Worm (Caenorhabditis elegans) whole organism, young adult: ENCODE results near the gene spe-39.
A peak's percentile ranks its signal among the peaks of the same experiment; 100 is the strongest.

Source experiments
- D2030.7 ChIP-seq: fragments of 200-800 bp; sonication (Bioruptor generic); IDR thresholded peaks from 2 replicates; pipeline ENCODE4 v1.3.6; 2022; ENCODE audit warnings: missing genetic modification reagents, missing genetic modification characterization, missing compliant biosample characterization
- F33H1.4 ChIP-seq: fragments of 200-800 bp; sonication (Bioruptor generic); IDR thresholded peaks from 2 replicates; pipeline ENCODE4 v1.3.6; 2022; ENCODE audit warnings: missing genetic modification reagents, missing genetic modification characterization, missing compliant biosample characterization
- F37B4.10 ChIP-seq: fragments of 200-800 bp; sonication (Bioruptor generic); IDR thresholded peaks from 2 replicates; pipeline ENCODE4 v1.3.6; 2022; ENCODE audit warnings: missing genetic modification characterization, missing compliant biosample characterization
- F52B5.7 ChIP-seq: sonication (generic microtip); optimal IDR thresholded peaks from 2 replicates; lab custom pipeline; 2016; ENCODE audit warnings: mild to moderate bottlenecking, missing genetic modification characterization, missing compliant biosample characterization
- F57A8.1 ChIP-seq: fragments of 200-800 bp; sonication (Bioruptor generic); optimal IDR thresholded peaks from 2 replicates; lab custom pipeline; 2018; ENCODE audit warnings: mild to moderate bottlenecking, missing genetic modification characterization, moderate library complexity, missing compliant biosample characterization
- Y53G8AR.9 ChIP-seq: fragments of 200-800 bp; sonication (Bioruptor generic); conservative IDR thresholded peaks from 2 replicates; pipeline ENCODE4 v1.3.6; 2022; ENCODE audit warnings: missing genetic modification reagents, missing genetic modification characterization, missing compliant biosample characterization
- Y56A3A.18 ChIP-seq: fragments of 200-800 bp; sonication (Bioruptor generic); IDR thresholded peaks from 2 replicates; pipeline ENCODE4 v1.3.6; 2022; ENCODE audit warnings: missing genetic modification reagents, missing genetic modification characterization, missing compliant biosample characterization
- atf-7 ChIP-seq: sonication (generic microtip); optimal IDR thresholded peaks from 2 replicates; lab custom pipeline; 2017; ENCODE audit warnings: mild to moderate bottlenecking, missing genetic modification characterization, missing compliant biosample characterization
- athp-1 ChIP-seq: sonication (generic microtip); optimal IDR thresholded peaks from 2 replicates; lab custom pipeline; 2017; ENCODE audit warnings: mild to moderate bottlenecking, missing genetic modification characterization, missing compliant biosample characterization
- bed-2 ChIP-seq: fragments of 200-800 bp; sonication (Bioruptor generic); IDR thresholded peaks from 2 replicates; pipeline ENCODE4 v1.3.6; 2022; ENCODE audit warnings: missing genetic modification reagents, missing genetic modification characterization, missing compliant biosample characterization
- cebp-1 ChIP-seq, 2 experiments: fragments of 200-800 bp in 1 of 2; sonication (Bioruptor generic) in 1 of 2; sonication (generic microtip) in 1 of 2; IDR thresholded peaks in 1 of 2; optimal IDR thresholded peaks in 1 of 2; 2 replicates each; pipeline versions ENCODE4 v1.3.6 to Lab custom; 2017 to 2022; ENCODE audit warnings: missing compliant biosample characterization in 2 of 2, missing genetic modification characterization in 2 of 2, mild to moderate bottlenecking in 1 of 2, missing genetic modification reagents in 1 of 2, moderate library complexity in 1 of 2
- egl-18 ChIP-seq: fragments of 200-800 bp; sonication (Bioruptor generic); IDR thresholded peaks from 2 replicates; pipeline ENCODE4 v1.3.6; 2022; ENCODE audit warnings: missing genetic modification reagents, missing genetic modification characterization, missing compliant biosample characterization
- egl-44 ChIP-seq: fragments of 200-800 bp; sonication (Bioruptor generic); IDR thresholded peaks from 2 replicates; pipeline ENCODE4 v1.3.6; 2022; ENCODE audit warnings: missing genetic modification reagents, missing genetic modification characterization, missing compliant biosample characterization
- egrh-3 ChIP-seq: fragments of 200-800 bp; sonication (Bioruptor generic); IDR thresholded peaks from 2 replicates; pipeline ENCODE4 v1.3.6; 2022; ENCODE audit warnings: missing genetic modification reagents, missing genetic modification characterization, missing compliant biosample characterization
- ets-4 ChIP-seq: fragments of 200-800 bp; sonication (Bioruptor generic); optimal IDR thresholded peaks from 2 replicates; lab custom pipeline; 2018; ENCODE audit warnings: mild to moderate bottlenecking, missing genetic modification characterization, missing compliant biosample characterization
- him-1 ChIP-seq: sonication (generic microtip); optimal IDR thresholded peaks from 2 replicates; lab custom pipeline; 2016; ENCODE audit warnings: missing genotype, missing genetic modification reagents, missing genetic modification characterization, missing compliant biosample characterization
- hmg-20 ChIP-seq: fragments of 200-800 bp; sonication (Bioruptor generic); IDR thresholded peaks from 2 replicates; pipeline ENCODE4 v1.3.6; 2022; ENCODE audit warnings: missing genetic modification reagents, missing genetic modification characterization, missing compliant biosample characterization
- hsf-1 ChIP-seq: fragments of 200-800 bp; sonication (Bioruptor generic); IDR thresholded peaks from 2 replicates; pipeline ENCODE4 v1.3.6; 2022; ENCODE audit warnings: missing genetic modification reagents, missing genetic modification characterization, missing compliant biosample characterization
- madf-6 ChIP-seq: fragments of 200-800 bp; sonication (Bioruptor generic); IDR thresholded peaks from 2 replicates; pipeline ENCODE4 v1.3.6; 2022; ENCODE audit warnings: missing genetic modification reagents, missing genetic modification characterization, missing compliant biosample characterization
- mcd-1 ChIP-seq: fragments of 200-800 bp; sonication (Bioruptor generic); IDR thresholded peaks from 2 replicates; pipeline ENCODE4 v1.3.6; 2022; ENCODE audit warnings: missing genetic modification reagents, missing genetic modification characterization, missing compliant biosample characterization
- mxl-1 ChIP-seq: sonication (generic microtip); optimal IDR thresholded peaks from 2 replicates; lab custom pipeline; 2016; ENCODE audit warnings: missing genetic modification characterization, missing compliant biosample characterization
- nhr-120 ChIP-seq: fragments of 200-800 bp; sonication (Bioruptor generic); IDR thresholded peaks from 2 replicates; pipeline ENCODE4 v1.3.6; 2022; ENCODE audit warnings: missing genetic modification characterization, missing compliant biosample characterization
- nhr-80 ChIP-seq: sonication (generic microtip); optimal IDR thresholded peaks from 2 replicates; lab custom pipeline; 2016; ENCODE audit warnings: missing genetic modification characterization, missing compliant biosample characterization
- rcor-1 ChIP-seq: fragments of 200-800 bp; sonication (Bioruptor generic); IDR thresholded peaks from 2 replicates; pipeline ENCODE4 v1.3.6; 2022; ENCODE audit warnings: missing genetic modification reagents, missing genetic modification characterization, missing compliant biosample characterization
- repo-1 ChIP-seq: sonication (generic microtip); optimal IDR thresholded peaks from 2 replicates; lab custom pipeline; 2017; ENCODE audit warnings: mild to moderate bottlenecking, missing genetic modification characterization, missing compliant biosample characterization
- somi-1 ChIP-seq: fragments of 200-800 bp; sonication (Bioruptor generic); optimal IDR thresholded peaks from 2 replicates; lab custom pipeline; 2018; ENCODE audit warnings: mild to moderate bottlenecking, missing genetic modification characterization, missing compliant biosample characterization
- tlf-1 ChIP-seq: fragments of 200-800 bp; sonication (Bioruptor generic); optimal IDR thresholded peaks from 2 replicates; lab custom pipeline; 2018; ENCODE audit warnings: mild to moderate bottlenecking, missing genetic modification characterization, missing compliant biosample characterization
- zim-3 ChIP-seq: sonication (generic microtip); optimal IDR thresholded peaks from 2 replicates; lab custom pipeline; 2017; ENCODE audit warnings: mild to moderate bottlenecking, missing genetic modification characterization, moderate library complexity, missing compliant biosample characterization
- ztf-28 ChIP-seq: fragments of 200-800 bp; sonication (Bioruptor generic); IDR thresholded peaks from 2 replicates; pipeline ENCODE4 v1.3.6; 2022; ENCODE audit warnings: missing genetic modification reagents, missing genetic modification characterization, missing compliant biosample characterization

Gene spe-39

ce11 chrV:6821509-6821908 is 36.3 kb downstream of the spe-39 start, which contains the start of gene T15B7.8:
Gene T15B7.8, plus strand, starts transcription at chrV:6821809.
- TF ChIP-seq F33H1.4 (GFP tag; lab: Robert Waterston, UW), result no peak
- TF ChIP-seq egl-44 (GFP tag; lab: Robert Waterston, UW), result no peak
- no peak for TF ChIP-seq rcor-1 (GFP tag; lab: Robert Waterston, UW)
- no peak for TF ChIP-seq F52B5.7 (tag; lab: Kevin White, UChicago)
- no peak for TF ChIP-seq atf-7
- TF ChIP-seq hsf-1 (GFP tag; lab: Robert Waterston, UW), result no peak

- TF ChIP-seq Y56A3A.18 (no peak), cebp-1 (GFP tag; IDR thresholded peaks at IDR 0.05; lab: Robert Waterston, UW) (peak; percentile 82), cebp-1 (tag; optimal IDR thresholded peaks at IDR 0.05; lab: Kevin White, UChicago) (no peak), nhr-80 (peak; percentile 93), ets-4 (GFP tag; lab: Kevin White, UChicago) (peak; percentile 67)
Observed at ce11 chrV:6823432-6823831, 38.2 kb downstream of the spe-39 start.

- TF ChIP-seq athp-1 (tag; lab: Kevin White, UChicago) (no peak), him-1 (tag; lab: Kevin White, UChicago) (no peak), mcd-1 (GFP tag; lab: Robert Waterston, UW) (no peak), nhr-120 (no peak), tlf-1 (GFP tag; lab: Kevin White, UChicago) (no peak), bed-2 (GFP tag; lab: Robert Waterston, UW) (no peak), ztf-28 (GFP tag; lab: Robert Waterston, UW) (no peak), mxl-1 (tag; lab: Kevin White, UChicago) (no peak), atf-7 (no peak)
Observed at ce11 chrV:6828786-6829185, 43.5 kb downstream of the spe-39 start, which contains the start of gene dmsr-15. Gene dmsr-15, minus strand, starts transcription at chrV:6828886.

ce11 chrV:6829404-6829803 is 44.2 kb downstream of the spe-39 start, which contains the start of gene col-141:
Gene col-141, plus strand, starts transcription at chrV:6829704.
- TF ChIP-seq egl-44 (GFP tag; lab: Robert Waterston, UW) (no peak), zim-3 (tag; lab: Kevin White, UChicago) (no peak), F57A8.1 (GFP tag; lab: Kevin White, UChicago) (no peak), atf-7 (no peak), D2030.7 (GFP tag; lab: Robert Waterston, UW) (no peak), somi-1 (no peak), repo-1 (tag; lab: Kevin White, UChicago) (no peak), hmg-20 (GFP tag; lab: Robert Waterston, UW) (no peak), madf-6 (GFP tag; lab: Robert Waterston, UW) (no peak), ets-4 (GFP tag; lab: Kevin White, UChicago) (no peak)
- TF ChIP-seq, all 124 proteins: peak for 0

- TF ChIP-seq Y53G8AR.9 (no peak), egl-18 (GFP tag; lab: Robert Waterston, UW) (0 out of 2 replicates have a peak, but pooled peaks have one; percentile 22), F37B4.10 (GFP tag; lab: Robert Waterston, UW) (0 out of 2 replicates have a peak, but pooled peaks have one; percentile 47), egrh-3 (GFP tag; lab: Robert Waterston, UW) (peak; percentile 94)
Observed at ce11 chrV:6830075-6830474, 44.8 kb downstream of the spe-39 start.

ce11 chrV:6830755-6831227 is 45.5 kb downstream of the spe-39 start, which contains the start of gene col-142:
Gene col-142, plus strand, starts transcription at chrV:6831177.
- no peak for TF ChIP-seq egrh-3 (GFP tag; lab: Robert Waterston, UW)
- no peak for TF ChIP-seq repo-1 (tag; lab: Kevin White, UChicago)
- no peak for TF ChIP-seq him-1 (tag; lab: Kevin White, UChicago)
- no peak for TF ChIP-seq F52B5.7 (tag; lab: Kevin White, UChicago)
